Worm (Caenorhabditis elegans) whole organism, mixed stage, embryonic: ENCODE measurements around the gene Y62H9A.14.

Source experiments
- ceh-39 ChIP-seq: fragments of 150-350 bp; optimal IDR thresholded peaks from 2 replicates; lab custom pipeline; 2014; ENCODE audit warnings: missing biosample characterization, missing genetic modification characterization
- ceh-83 ChIP-seq: fragments of 200-800 bp; sonication (Bioruptor generic); optimal IDR thresholded peaks from 2 replicates; lab custom pipeline; 2018; ENCODE audit warnings: mild to moderate bottlenecking, missing genetic modification characterization, missing compliant biosample characterization
- elt-1 ChIP-seq: sonication (generic microtip); optimal IDR thresholded peaks from 2 replicates; lab custom pipeline; 2017; ENCODE audit warnings: missing genetic modification characterization, mild to moderate bottlenecking, missing compliant biosample characterization, antibody characterized with exemption, moderate library complexity, borderline replicate concordance; ENCODE audit not compliant: insufficient read depth
- elt-3 ChIP-seq: fragments of 150-350 bp; optimal IDR thresholded peaks from 2 replicates; lab custom pipeline; 2014; ENCODE audit warnings: missing biosample characterization, missing genetic modification characterization
- flh-1 ChIP-seq: fragments of 200-800 bp; sonication (Bioruptor generic); optimal IDR thresholded peaks from 2 replicates; lab custom pipeline; 2018; ENCODE audit warnings: mild to moderate bottlenecking, missing genetic modification characterization, moderate library complexity, missing compliant biosample characterization
- hlh-1 ChIP-seq: fragments of 150-350 bp; optimal IDR thresholded peaks from 2 replicates; lab custom pipeline; 2014; ENCODE audit warnings: missing biosample characterization, missing genetic modification reagents, missing genetic modification characterization
- lsy-2 ChIP-seq: fragments of 150-350 bp; optimal IDR thresholded peaks from 2 replicates; lab custom pipeline; 2014; ENCODE audit warnings: missing biosample characterization, missing genetic modification characterization
- nhr-12 ChIP-seq: fragments of 150-350 bp; optimal IDR thresholded peaks from 2 replicates; lab custom pipeline; 2014; ENCODE audit warnings: missing biosample characterization, missing genetic modification characterization
- nhr-28 ChIP-seq: fragments of 150-350 bp; optimal IDR thresholded peaks from 2 replicates; lab custom pipeline; 2014; ENCODE audit warnings: missing biosample characterization, missing genetic modification characterization
- nhr-76 ChIP-seq: sonication (generic microtip); optimal IDR thresholded peaks from 2 replicates; lab custom pipeline; 2017; ENCODE audit warnings: missing biosample characterization, missing genetic modification characterization
- snpc-4 ChIP-seq: fragments of 150-350 bp; optimal IDR thresholded peaks from 2 replicates; lab custom pipeline; 2014; ENCODE audit warnings: missing biosample characterization, missing genetic modification characterization
- sptf-1 ChIP-seq: sonication (generic microtip); optimal IDR thresholded peaks from 2 replicates; lab custom pipeline; 2017; ENCODE audit warnings: mild to moderate bottlenecking, missing genetic modification characterization, moderate library complexity, missing compliant biosample characterization
- unc-39 ChIP-seq: fragments of 150-350 bp; optimal IDR thresholded peaks from 2 replicates; lab custom pipeline; 2014; ENCODE audit warnings: missing biosample characterization, missing genetic modification characterization
- ztf-11 ChIP-seq: fragments of 150-350 bp; optimal IDR thresholded peaks from 2 replicates; lab custom pipeline; 2014; ENCODE audit warnings: missing biosample characterization, missing genetic modification characterization

- TF ChIP-seq flh-1 (GFP tag; lab: Kevin White, UChicago) (no peak), unc-39 (tag; lab: Kevin White, UChicago) (no peak), nhr-76 (tag; lab: Kevin White, UChicago) (no peak), elt-3 (tag; lab: Kevin White, UChicago) (no peak), snpc-4 (tag; lab: Kevin White, UChicago) (no peak), lsy-2 (tag; lab: Kevin White, UChicago) (no peak), nhr-12 (no peak), hlh-1 (tag; lab: Kevin White, UChicago) (no peak), ceh-39 (tag; lab: Kevin White, UChicago) (no peak), ceh-83 (no peak), sptf-1 (no peak), ztf-11 (no peak), nhr-28 (tag; lab: Kevin White, UChicago) (no peak), elt-1 (no peak)
Measured at ce11 chrX:11896708-11897107, 24.3 kb upstream of the Y62H9A.14 start.
